Fruit fly (Drosophila melanogaster): Measurements from ENCODE around the gene AkhR.

AkhR gene

DNA sequence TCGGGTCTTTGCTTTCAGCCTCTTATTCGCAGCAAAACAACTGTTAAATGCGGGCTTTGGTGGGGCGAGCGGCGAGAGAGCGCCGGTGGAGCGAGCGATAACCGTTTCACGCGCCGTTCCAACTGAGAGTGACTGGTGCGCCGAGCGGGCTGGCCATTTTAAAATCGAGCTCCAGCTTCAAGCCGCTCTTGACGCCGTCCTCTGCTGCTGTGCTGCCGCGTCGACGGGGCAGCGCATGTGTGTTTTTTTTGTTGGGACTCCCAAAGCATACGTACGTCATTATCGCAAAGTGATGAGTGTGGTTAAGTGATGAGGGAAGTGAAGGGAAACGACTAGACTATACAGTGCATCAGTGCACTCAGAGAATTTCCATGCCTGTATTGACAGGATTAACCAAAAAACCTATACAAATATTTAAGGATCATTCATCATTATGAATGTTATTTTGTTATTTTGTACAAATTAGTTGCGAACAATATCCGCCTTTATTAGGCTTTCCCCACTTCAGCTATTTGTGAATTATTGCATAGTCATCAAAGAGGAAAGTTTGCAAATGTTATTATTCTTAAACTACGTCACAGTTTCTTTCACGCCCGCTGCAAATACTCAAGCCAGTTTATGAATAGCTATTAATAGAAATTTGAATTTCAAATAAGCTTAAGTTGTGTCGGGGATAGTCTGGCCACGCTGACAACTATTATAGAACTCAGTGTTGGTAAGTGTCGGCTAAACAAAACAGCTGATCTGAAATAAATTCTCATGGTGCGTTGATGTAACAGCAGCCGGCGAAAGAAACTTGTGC, 42.6 kb downstream of the AkhR start, which contains the start of gene Spn27A (continued):
- TF ChIP-seq tll (GFP tag; optimal IDR thresholded peaks at IDR 0.05): no peak
- no peak for TF ChIP-seq CG10431 (GFP tag; optimal IDR thresholded peaks at IDR 0.05)
- TF ChIP-seq CG13296 (GFP tag; optimal IDR thresholded peaks at IDR 0.05): peak; percentile 21
- peak; percentile 60 for TF ChIP-seq CG3281 (GFP tag; optimal IDR thresholded peaks at IDR 0.05)
- peak; percentile 8 for TF ChIP-seq kah (GFP tag; optimal IDR thresholded peaks at IDR 0.05)
- TF ChIP-seq Dfd (GFP tag; optimal IDR thresholded peaks at IDR 0.05): no peak
- TF ChIP-seq CG32767 (GFP tag; IDR thresholded peaks at IDR 0.05): peak; percentile 20; the same call in 1 of the 2 replicates
- TF ChIP-seq vnd (GFP tag; IDR thresholded peaks at IDR 0.05; ENCODE audit: partially characterized antibody): no peak
- peak; percentile 42 for TF ChIP-seq maf-S (GFP tag; optimal IDR thresholded peaks at IDR 0.05)
- TF ChIP-seq CG7357 (GFP tag; IDR thresholded peaks at IDR 0.05): peak; percentile 44; the same call in 1 of the 3 replicates
- TF ChIP-seq CG10366 (GFP tag; IDR thresholded peaks at IDR 0.05): peak; percentile 49; the same call in 1 of the 2 replicates
- TF ChIP-seq Xbp1 (GFP tag; optimal IDR thresholded peaks at IDR 0.05): peak; percentile 64
- TF ChIP-seq tna (GFP tag; IDR thresholded peaks at IDR 0.05; ENCODE audit: partially characterized antibody): no peak
- peak; percentile 55 for TF ChIP-seq HmgZ (tag; optimal IDR thresholded peaks at IDR 0.05)
- peak; percentile 52 for TF ChIP-seq CG33213 (GFP tag; optimal IDR thresholded peaks at IDR 0.05)
- TF ChIP-seq tio (GFP tag; optimal IDR thresholded peaks at IDR 0.05): peak; percentile 58
- TF ChIP-seq CG9932 (GFP tag; IDR thresholded peaks at IDR 0.05): peak; percentile 42; the same call in 1 of the 2 replicates
- TF ChIP-seq zen (tag; optimal IDR thresholded peaks at IDR 0.05): peak; percentile 50
- peak; percentile 51 for TF ChIP-seq Sry-δ (GFP tag; optimal IDR thresholded peaks at IDR 0.05)
- TF ChIP-seq chn (GFP tag; optimal IDR thresholded peaks at IDR 0.05): peak; percentile 28
- TF ChIP-seq dati (GFP tag; IDR thresholded peaks at IDR 0.05): no peak
- no peak for TF ChIP-seq psq (GFP tag; optimal IDR thresholded peaks at IDR 0.05)
- TF ChIP-seq ems (GFP tag; optimal IDR thresholded peaks at IDR 0.05): peak; percentile 27
- no peak; the same call in 1 of the 2 replicates for TF ChIP-seq CG14667 (GFP tag; IDR thresholded peaks at IDR 0.05)
- no peak for TF ChIP-seq D19A (tag; optimal IDR thresholded peaks at IDR 0.05)
- peak; percentile 48 for TF ChIP-seq CG15011 (GFP tag; optimal IDR thresholded peaks at IDR 0.05)
- TF ChIP-seq CG7928 (GFP tag; optimal IDR thresholded peaks at IDR 0.05): peak; percentile 24
- TF ChIP-seq CG17385 (GFP tag; optimal IDR thresholded peaks at IDR 0.05): peak; percentile 56
- peak; percentile 29 for TF ChIP-seq luna (GFP tag; optimal IDR thresholded peaks at IDR 0.05)
- peak; percentile 68 for TF ChIP-seq CG7556 (GFP tag; optimal IDR thresholded peaks at IDR 0.05)
- TF ChIP-seq aop (GFP tag; IDR thresholded peaks at IDR 0.05): no peak
- peak; percentile 69 for TF ChIP-seq CG10979 (tag; optimal IDR thresholded peaks at IDR 0.05)
- TF ChIP-seq slp2 (GFP tag; optimal IDR thresholded peaks at IDR 0.05): peak; percentile 53
- TF ChIP-seq CG8290 (GFP tag; optimal IDR thresholded peaks at IDR 0.05): peak; percentile 34
- TF ChIP-seq CG8290 (tag; optimal IDR thresholded peaks at IDR 0.05): peak in 1 of 2 experiments; percentile 55
- TF ChIP-seq phol (tag; optimal IDR thresholded peaks at IDR 0.05): peak; percentile 78
- peak; percentile 66 for TF ChIP-seq CG2875 (GFP tag; optimal IDR thresholded peaks at IDR 0.05)
- TF ChIP-seq lab (GFP tag; optimal IDR thresholded peaks at IDR 0.05): no peak
- TF ChIP-seq nau (GFP tag; optimal IDR thresholded peaks at IDR 0.05): peak; percentile 60
- peak; percentile 59; the same call in 2 of the 3 replicates for TF ChIP-seq row (GFP tag; IDR thresholded peaks at IDR 0.05)
- no peak for TF ChIP-seq dmrt99B (tag; optimal IDR thresholded peaks at IDR 0.05)
- peak; percentile 43 for TF ChIP-seq dmrt11E (tag; optimal IDR thresholded peaks at IDR 0.05)
- TF ChIP-seq Asciz (GFP tag; optimal IDR thresholded peaks at IDR 0.05): peak; percentile 64
- TF ChIP-seq prd (optimal IDR thresholded peaks at IDR 0.05): no peak
- peak; percentile 54; the same call in 2 of the 3 replicates for TF ChIP-seq prd (GFP tag; IDR thresholded peaks at IDR 0.05)
- peak; percentile 46 for TF ChIP-seq Fer1 (GFP tag; optimal IDR thresholded peaks at IDR 0.05)
- TF ChIP-seq crc (GFP tag; optimal IDR thresholded peaks at IDR 0.05): peak; percentile 37
- TF ChIP-seq Meics (GFP tag; optimal IDR thresholded peaks at IDR 0.05): no peak
- no peak for TF ChIP-seq CG8478 (optimal IDR thresholded peaks at IDR 0.05)

All from whole organism, embryonic.